Fruit fly (Drosophila melanogaster) whole organism, embryonic: Measurements from ENCODE around the gene Ptp36E.

Experiments
- Aef1 ChIP-seq: fragments of 200-800 bp; sonication (Bioruptor generic); IDR thresholded peaks from 3 replicates; pipeline ENCODE4 v1.3.6; 2022; ENCODE audit warnings: missing biosample characterization, missing genetic modification characterization
- BEAF-32 ChIP-seq: fragments of 200-800 bp; sonication (Bioruptor generic); optimal IDR thresholded peaks from 3 replicates; lab custom pipeline; 2017; ENCODE audit warnings: missing biosample characterization, missing genetic modification characterization, mild to moderate bottlenecking, moderate library complexity, missing genetic modification reagents
- Bteb2 ChIP-seq: fragments of 200-800 bp; sonication (Bioruptor generic); optimal IDR thresholded peaks from 2 replicates; lab custom pipeline; 2016; ENCODE audit warnings: missing biosample characterization, missing genetic modification characterization
- C15 ChIP-seq: fragments of 200-800 bp; sonication (Bioruptor generic); IDR thresholded peaks from 3 replicates; pipeline ENCODE4 v1.3.6; 2022; ENCODE audit warnings: missing biosample characterization, missing genetic modification characterization
- CG11456 ChIP-seq: fragments of 200-800 bp; sonication (Bioruptor generic); IDR thresholded peaks from 3 replicates; pipeline ENCODE4 v1.3.6; 2022; ENCODE audit warnings: missing biosample characterization, missing genetic modification characterization
- CG12155 ChIP-seq: fragments of 200-800 bp; sonication (Bioruptor generic); optimal IDR thresholded peaks from 3 replicates; lab custom pipeline; 2016; ENCODE audit warnings: missing biosample characterization, missing genetic modification characterization
- CG12236 ChIP-seq: fragments of 200-800 bp; sonication (Bioruptor generic); optimal IDR thresholded peaks from 2 replicates; lab custom pipeline; 2016; ENCODE audit warnings: missing biosample characterization, missing genetic modification characterization
- CG17328 ChIP-seq: fragments of 200-800 bp; sonication (Bioruptor generic); IDR thresholded peaks from 2 replicates; pipeline ENCODE4 v1.3.6; 2022; ENCODE audit warnings: missing biosample characterization, missing genetic modification characterization
- CG17912 ChIP-seq: fragments of 200-800 bp; sonication (Bioruptor generic); optimal IDR thresholded peaks from 2 replicates; lab custom pipeline; 2018; ENCODE audit warnings: missing biosample characterization, mild to moderate bottlenecking, missing genetic modification characterization
- CG34376 ChIP-seq: fragments of 200-800 bp; sonication (Bioruptor generic); optimal IDR thresholded peaks from 2 replicates; lab custom pipeline; 2018; ENCODE audit warnings: missing biosample characterization, mild to moderate bottlenecking, missing genetic modification characterization
- CG3995 ChIP-seq: fragments of 200-800 bp; sonication (Bioruptor generic); optimal IDR thresholded peaks from 3 replicates; lab custom pipeline; 2016; ENCODE audit warnings: missing biosample characterization, missing genetic modification characterization
- CG43689 ChIP-seq: fragments of 200-800 bp; sonication (Bioruptor generic); IDR thresholded peaks from 2 replicates; pipeline ENCODE4 v1.3.6; 2022; ENCODE audit warnings: missing biosample characterization, missing genetic modification characterization
- CG6254 ChIP-seq: fragments of 200-800 bp; sonication (Bioruptor generic); optimal IDR thresholded peaks from 3 replicates; lab custom pipeline; 2017; ENCODE audit warnings: mild to moderate bottlenecking, missing biosample characterization, missing genetic modification reagents, missing genetic modification characterization
- CG6813 ChIP-seq: fragments of 200-800 bp; sonication (Bioruptor generic); optimal IDR thresholded peaks from 2 replicates; lab custom pipeline; 2017; ENCODE audit warnings: missing biosample characterization, missing genetic modification characterization, mild to moderate bottlenecking, moderate library complexity, missing genetic modification reagents
- CG7372 ChIP-seq: fragments of 200-800 bp; sonication (Bioruptor generic); IDR thresholded peaks from 2 replicates; pipeline ENCODE4 v1.3.6; 2022; ENCODE audit warnings: missing biosample characterization, missing genetic modification characterization
- CG8478 ChIP-seq: fragments of >200 bp; optimal IDR thresholded peaks from 2 replicates; lab custom pipeline; 2018
- D ChIP-seq, 2 experiments: fragments of 200-800 bp in 1 of 2; fragments of >200 bp in 1 of 2; sonication (Bioruptor generic) in 1 of 2; optimal IDR thresholded peaks; 2 replicates in 1 of 2; 3 replicates in 1 of 2; lab custom pipeline; 2017; ENCODE audit warnings: mild to moderate bottlenecking in 1 of 2, missing biosample characterization in 1 of 2, missing genetic modification characterization in 1 of 2, missing genetic modification reagents in 1 of 2
- E2f1 ChIP-seq: fragments of 200-800 bp; sonication (Bioruptor generic); IDR thresholded peaks from 2 replicates; pipeline ENCODE4 v1.3.6; 2022; ENCODE audit warnings: missing biosample characterization, missing genetic modification characterization
- Fer1 ChIP-seq: fragments of 200-800 bp; sonication (Bioruptor generic); optimal IDR thresholded peaks from 2 replicates; lab custom pipeline; 2017; ENCODE audit warnings: missing biosample characterization, mild to moderate bottlenecking, missing genetic modification characterization
- Mad ChIP-seq: fragments of 200-800 bp; sonication (Bioruptor generic); optimal IDR thresholded peaks from 2 replicates; lab custom pipeline; 2016; ENCODE audit warnings: missing biosample characterization, missing genetic modification characterization
- Meics ChIP-seq: fragments of 200-800 bp; sonication (Bioruptor generic); optimal IDR thresholded peaks from 2 replicates; lab custom pipeline; 2017; ENCODE audit warnings: missing biosample characterization, mild to moderate bottlenecking, missing genetic modification characterization
- Oaz ChIP-seq: fragments of 200-800 bp; sonication (Bioruptor generic); IDR thresholded peaks from 2 replicates; pipeline ENCODE4 v1.3.6; 2022; ENCODE audit warnings: missing biosample characterization, missing genetic modification characterization
- Opbp ChIP-seq: fragments of 200-800 bp; sonication (Bioruptor generic); IDR thresholded peaks from 3 replicates; pipeline ENCODE4 v1.3.6; 2022; ENCODE audit warnings: missing biosample characterization, missing genetic modification characterization; ENCODE audit not compliant: partially characterized antibody
- Poxn ChIP-seq: fragments of 200-800 bp; sonication (Bioruptor generic); IDR thresholded peaks from 2 replicates; pipeline ENCODE4 v1.3.6; 2022; ENCODE audit warnings: missing biosample characterization, missing genetic modification characterization
- Ravus ChIP-seq: fragments of 200-800 bp; sonication (Bioruptor generic); IDR thresholded peaks from 2 replicates; pipeline ENCODE4 v1.3.6; 2022; ENCODE audit warnings: missing biosample characterization, missing genetic modification characterization
- Side ChIP-seq: fragments of 200-800 bp; sonication (Bioruptor generic); optimal IDR thresholded peaks from 2 replicates; lab custom pipeline; 2016; ENCODE audit warnings: missing biosample characterization, missing genetic modification characterization
- TFAM ChIP-seq: fragments of 200-800 bp; sonication (Bioruptor generic); optimal IDR thresholded peaks from 2 replicates; lab custom pipeline; 2017; ENCODE audit warnings: missing biosample characterization, missing genetic modification characterization, inconsistent platforms
- Usf ChIP-seq: fragments of 200-800 bp; sonication (Bioruptor generic); optimal IDR thresholded peaks from 2 replicates; lab custom pipeline; 2017; ENCODE audit warnings: missing genotype, missing biosample characterization, missing genetic modification characterization
- ase ChIP-seq: fragments of 200-800 bp; sonication (Bioruptor generic); IDR thresholded peaks from 3 replicates; pipeline ENCODE4 v1.3.6; 2022; ENCODE audit warnings: missing biosample characterization, missing genetic modification characterization
- bigmax ChIP-seq: fragments of 200-800 bp; sonication (Bioruptor generic); optimal IDR thresholded peaks from 2 replicates; lab custom pipeline; 2018; ENCODE audit warnings: missing biosample characterization, mild to moderate bottlenecking, missing genetic modification characterization
- cato ChIP-seq: fragments of 200-800 bp; sonication (Bioruptor generic); optimal IDR thresholded peaks from 2 replicates; lab custom pipeline; 2016; ENCODE audit warnings: missing biosample characterization, missing genetic modification characterization, borderline replicate concordance
- ci ChIP-seq: fragments of 200-800 bp; sonication (Bioruptor generic); IDR thresholded peaks from 3 replicates; pipeline ENCODE4 v1.3.6; 2022; ENCODE audit warnings: missing biosample characterization, missing genetic modification characterization
- dan ChIP-seq: fragments of 200-800 bp; sonication (Bioruptor generic); IDR thresholded peaks from 2 replicates; pipeline ENCODE4 v1.3.6; 2022; ENCODE audit warnings: missing biosample characterization, missing genetic modification characterization
- dmrt11E ChIP-seq: fragments of 200-800 bp; sonication (Bioruptor generic); optimal IDR thresholded peaks from 3 replicates; lab custom pipeline; 2018; ENCODE audit warnings: missing biosample characterization, mild to moderate bottlenecking, missing genetic modification characterization, moderate library complexity
- dpn ChIP-seq, 2 experiments: fragments of 200-800 bp; sonication (Bioruptor generic); optimal IDR thresholded peaks; 3 replicates each; lab custom pipeline; 2016; ENCODE audit warnings: missing biosample characterization in 2 of 2, missing genetic modification characterization in 2 of 2
- eve ChIP-seq, 2 experiments: fragments of >200 bp; optimal IDR thresholded peaks; 2 replicates each; lab custom pipeline; 2017; ENCODE audit warnings: missing biosample characterization in 2 of 2, missing genetic modification characterization in 2 of 2
- gce ChIP-seq: fragments of 200-800 bp; sonication (Bioruptor generic); IDR thresholded peaks from 3 replicates; pipeline ENCODE4 v1.3.6; 2022; ENCODE audit warnings: missing biosample characterization, missing genetic modification characterization
- hbn ChIP-seq: fragments of 200-800 bp; sonication (Bioruptor generic); IDR thresholded peaks from 2 replicates; pipeline ENCODE4 v1.3.6; 2022; ENCODE audit warnings: missing biosample characterization, missing genetic modification characterization; ENCODE audit not compliant: partially characterized antibody
- mam ChIP-seq: fragments of 200-800 bp; sonication (Bioruptor generic); optimal IDR thresholded peaks from 3 replicates; lab custom pipeline; 2016; ENCODE audit warnings: missing biosample characterization, missing genetic modification characterization
- mld ChIP-seq: fragments of 200-800 bp; sonication (Bioruptor generic); IDR thresholded peaks from 3 replicates; pipeline ENCODE4 v1.3.6; 2022; ENCODE audit warnings: missing biosample characterization, missing genetic modification characterization; ENCODE audit not compliant: partially characterized antibody
- nerfin-1 ChIP-seq: fragments of 200-800 bp; sonication (Bioruptor generic); optimal IDR thresholded peaks from 3 replicates; lab custom pipeline; 2019; ENCODE audit warnings: missing biosample characterization, mild to moderate bottlenecking, missing genetic modification characterization, moderate library complexity
- oc ChIP-seq: fragments of 200-800 bp; sonication (Bioruptor generic); optimal IDR thresholded peaks from 2 replicates; lab custom pipeline; 2018; ENCODE audit warnings: missing biosample characterization, mild to moderate bottlenecking, missing genetic modification characterization, moderate library complexity
- odd ChIP-seq: fragments of 200-800 bp; sonication (Bioruptor generic); optimal IDR thresholded peaks from 2 replicates; lab custom pipeline; 2017; ENCODE audit warnings: missing biosample characterization, mild to moderate bottlenecking, missing genetic modification characterization
- pita ChIP-seq: fragments of 200-800 bp; sonication (Bioruptor generic); optimal IDR thresholded peaks from 2 replicates; lab custom pipeline; 2017; ENCODE audit warnings: missing biosample characterization, mild to moderate bottlenecking, missing genetic modification characterization
- pros ChIP-seq: fragments of 200-800 bp; sonication (Bioruptor generic); optimal IDR thresholded peaks from 3 replicates; lab custom pipeline; 2019; ENCODE audit warnings: missing biosample characterization, mild to moderate bottlenecking, missing genetic modification characterization, moderate library complexity
- sna ChIP-seq: fragments of 200-800 bp; sonication (Bioruptor generic); IDR thresholded peaks from 2 replicates; pipeline ENCODE4 v1.3.6; 2022; ENCODE audit warnings: missing biosample characterization, missing genetic modification characterization; ENCODE audit not compliant: partially characterized antibody
- sr ChIP-seq: fragments of 200-800 bp; sonication (Bioruptor generic); IDR thresholded peaks from 3 replicates; pipeline ENCODE4 v1.3.6; 2022; ENCODE audit warnings: missing biosample characterization, missing genetic modification characterization
- stc ChIP-seq: fragments of 200-800 bp; sonication (Bioruptor generic); IDR thresholded peaks from 2 replicates; pipeline ENCODE4 v1.3.6; 2022; ENCODE audit warnings: missing biosample characterization, missing genetic modification characterization
- usp ChIP-seq: fragments of >200 bp; optimal IDR thresholded peaks from 2 replicates; lab custom pipeline; 2017; ENCODE audit warnings: missing biosample characterization, missing genetic modification characterization
- vnd ChIP-seq: fragments of 200-800 bp; sonication (Bioruptor generic); IDR thresholded peaks from 3 replicates; pipeline ENCODE4 v1.3.6; 2022; ENCODE audit warnings: missing biosample characterization, missing genetic modification characterization; ENCODE audit not compliant: partially characterized antibody

Gene Ptp36E

DNA sequence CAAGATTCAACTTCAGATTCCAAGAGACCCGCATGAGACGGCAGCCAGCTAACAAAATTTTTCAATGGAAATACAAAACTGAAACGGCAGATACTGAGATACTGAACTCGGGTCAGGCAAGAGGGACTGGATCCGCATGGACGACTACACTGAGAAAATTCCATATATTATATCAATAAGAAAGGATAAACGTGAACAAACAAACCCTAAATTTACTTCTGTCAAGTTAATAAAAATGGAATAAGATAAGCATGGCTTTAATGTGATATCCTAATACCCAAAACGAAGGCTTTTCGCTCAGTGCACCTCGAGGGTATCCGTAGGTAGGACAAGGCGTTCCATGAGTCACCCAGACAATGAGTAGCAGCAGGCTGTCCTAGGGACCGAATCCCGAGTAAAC is 39.6 kb downstream of the Ptp36E start (continued):
- TF ChIP-seq ci (peak; percentile 92), Aef1 (peak; percentile 64), odd (GFP tag; lab: Kevin White, UChicago) (peak; percentile 65), pita (GFP tag; lab: Kevin White, UChicago) (no peak), CG34376 (GFP tag; lab: Kevin White, UChicago) (no peak), bigmax (GFP tag; lab: Kevin White, UChicago) (no peak), Oaz (peak; percentile 49; the same call in 1 of the 2 replicates), mam (GFP tag; lab: Kevin White, UChicago) (peak; percentile 81), stc (peak; percentile 45; the same call in 1 of the 2 replicates), ase (GFP tag; lab: Robert Waterston, UW) (peak; percentile 25; the same call in 1 of the 3 replicates), sna (no peak), CG12155 (GFP tag; lab: Kevin White, UChicago) (peak; percentile 87), CG11456 (GFP tag; lab: Robert Waterston, UW) (peak; percentile 73; the same call in 2 of the 3 replicates), cato (GFP tag; lab: Kevin White, UChicago) (peak; percentile 75), CG3995 (GFP tag; lab: Kevin White, UChicago) (no peak), dmrt11E (tag; lab: Kevin White, UChicago) (peak; percentile 98), TFAM (GFP tag; lab: Kevin White, UChicago) (peak; percentile 55), Opbp (no peak), Mad (GFP tag; lab: Kevin White, UChicago) (peak; percentile 90), gce (peak; percentile 67; the same call in 2 of the 3 replicates), mld (GFP tag; lab: Robert Waterston, UW) (no peak), CG12236 (peak; percentile 74), CG6254 (peak; percentile 75), CG17328 (peak; percentile 93), CG17912 (no peak), dan (GFP tag; lab: Robert Waterston, UW) (no peak; the same call in 1 of the 2 replicates), eve (GFP tag; optimal IDR thresholded peaks at IDR 0.05; lab: Kevin White, UChicago) (peak in 1 of 2 experiments; percentile 82), E2f1 (GFP tag; lab: Robert Waterston, UW) (peak; percentile 82), Usf (peak; percentile 89), hbn (GFP tag; lab: Robert Waterston, UW) (no peak), pros (GFP tag; lab: Kevin White, UChicago) (peak; percentile 75), sr (GFP tag; lab: Robert Waterston, UW) (no peak), Fer1 (peak; percentile 63), Poxn (GFP tag; lab: Robert Waterston, UW) (peak; percentile 44; the same call in 1 of the 2 replicates), CG7372 (peak; percentile 70), Ravus (peak; percentile 21; the same call in 1 of the 2 replicates), oc (tag; lab: Kevin White, UChicago) (peak; percentile 73), Bteb2 (peak; percentile 65), CG8478 (lab: Kevin White, UChicago) (no peak), CG43689 (GFP tag; lab: Robert Waterston, UW) (no peak), nerfin-1 (tag; lab: Kevin White, UChicago) (peak; percentile 71), Meics (GFP tag; lab: Kevin White, UChicago) (peak; percentile 64), vnd (no peak), CG6813 (peak; percentile 84), C15 (peak; percentile 49; the same call in 1 of the 3 replicates), D (optimal IDR thresholded peaks at IDR 0.05; lab: Kevin White, UChicago) (no peak), D (GFP tag; optimal IDR thresholded peaks at IDR 0.05; lab: Kevin White, UChicago) (peak; percentile 91), dpn (GFP tag; optimal IDR thresholded peaks at IDR 0.05; lab: Kevin White, UChicago) (peak; percentile 85 to 90), Side (GFP tag; lab: Kevin White, UChicago) (peak; percentile 84), usp (GFP tag; lab: Kevin White, UChicago) (no peak), BEAF-32 (no peak)
